Worm (Caenorhabditis elegans): ENCODE measurements around the gene srgp-1.

Gene srgp-1

ce11 chrIV:11523685-11524084, 46.6 kb upstream of the srgp-1 start:
- TF ChIP-seq unc-39 (tag; optimal IDR thresholded peaks at IDR 0.05) (no peak), drap-1 (GFP tag; optimal IDR thresholded peaks at IDR 0.05) (no peak), ceh-43 (GFP tag; optimal IDR thresholded peaks at IDR 0.05) (no peak)

ce11 chrIV:11524241-11524692, 46.0 kb upstream of the srgp-1 start, which contains the start of gene mep-1:
Gene mep-1 (plus strand): TSS chrIV:11524642.
- TF ChIP-seq ceh-43 (GFP tag; optimal IDR thresholded peaks at IDR 0.05) = no peak
- no peak for TF ChIP-seq mab-5 (tag; optimal IDR thresholded peaks at IDR 0.05)
- peak; percentile 26 for TF ChIP-seq sptf-1 (tag; optimal IDR thresholded peaks at IDR 0.05)
- TF ChIP-seq nhr-2 (tag; optimal IDR thresholded peaks at IDR 0.05) = no peak
- no peak for TF ChIP-seq nhr-76 (tag; optimal IDR thresholded peaks at IDR 0.05)
- no peak for TF ChIP-seq nhr-12 (tag; optimal IDR thresholded peaks at IDR 0.05)
- no peak for TF ChIP-seq ceh-83 (GFP tag; optimal IDR thresholded peaks at IDR 0.05)
- peak; percentile 17 for TF ChIP-seq ces-1 (GFP tag; optimal IDR thresholded peaks at IDR 0.05)
- peak; percentile 68 for TF ChIP-seq pha-4 (tag; optimal IDR thresholded peaks at IDR 0.05)
- TF ChIP-seq lin-13 (tag; optimal IDR thresholded peaks at IDR 0.05) = peak; percentile 13
- peak; percentile 34 for TF ChIP-seq ztf-11 (tag; optimal IDR thresholded peaks at IDR 0.05)
- TF ChIP-seq elt-3 (tag; optimal IDR thresholded peaks at IDR 0.05) = no peak
- no peak for TF ChIP-seq flh-1 (GFP tag; optimal IDR thresholded peaks at IDR 0.05)
- TF ChIP-seq unc-62 (GFP tag; optimal IDR thresholded peaks at IDR 0.05) = peak; percentile 32
- no peak for TF ChIP-seq lin-32 (GFP tag; optimal IDR thresholded peaks at IDR 0.05)
- TF ChIP-seq blmp-1 (tag; optimal IDR thresholded peaks at IDR 0.05) = no peak
- TF ChIP-seq ham-2 (GFP tag; optimal IDR thresholded peaks at IDR 0.05) = no peak
- peak; percentile 78 for TF ChIP-seq cnd-1 (tag; optimal IDR thresholded peaks at IDR 0.05)
- TF ChIP-seq zip-8 (tag; optimal IDR thresholded peaks at IDR 0.05) = no peak
- no peak for TF ChIP-seq unc-39 (tag; optimal IDR thresholded peaks at IDR 0.05)
- no peak for TF ChIP-seq elt-1 (tag; optimal IDR thresholded peaks at IDR 0.05; ENCODE audit: borderline replicate concordance, insufficient read depth)
- TF ChIP-seq snpc-4 (tag; optimal IDR thresholded peaks at IDR 0.05) = no peak
- TF ChIP-seq lsy-2 (tag; optimal IDR thresholded peaks at IDR 0.05) = peak; percentile 59
- TF ChIP-seq tbx-8 (GFP tag; optimal IDR thresholded peaks at IDR 0.05) = no peak
- TF ChIP-seq unc-120 (tag; optimal IDR thresholded peaks at IDR 0.05; ENCODE audit: poor library complexity, severe bottlenecking) = peak; percentile 71
- peak; percentile 60 for TF ChIP-seq ceh-39 (tag; optimal IDR thresholded peaks at IDR 0.05)
- no peak for TF ChIP-seq nhr-28 (tag; optimal IDR thresholded peaks at IDR 0.05)
- TF ChIP-seq mls-2 (tag; optimal IDR thresholded peaks at IDR 0.05) = no peak
- TF ChIP-seq M03D4.4 (tag; optimal IDR thresholded peaks at IDR 0.05) = no peak
- TF ChIP-seq bed-3 (GFP tag; optimal IDR thresholded peaks at IDR 0.05) = no peak
- peak; percentile 18 for TF ChIP-seq hlh-1 (tag; optimal IDR thresholded peaks at IDR 0.05)
- TF ChIP-seq mep-1 (tag; optimal IDR thresholded peaks at IDR 0.05) = no peak

DNA sequence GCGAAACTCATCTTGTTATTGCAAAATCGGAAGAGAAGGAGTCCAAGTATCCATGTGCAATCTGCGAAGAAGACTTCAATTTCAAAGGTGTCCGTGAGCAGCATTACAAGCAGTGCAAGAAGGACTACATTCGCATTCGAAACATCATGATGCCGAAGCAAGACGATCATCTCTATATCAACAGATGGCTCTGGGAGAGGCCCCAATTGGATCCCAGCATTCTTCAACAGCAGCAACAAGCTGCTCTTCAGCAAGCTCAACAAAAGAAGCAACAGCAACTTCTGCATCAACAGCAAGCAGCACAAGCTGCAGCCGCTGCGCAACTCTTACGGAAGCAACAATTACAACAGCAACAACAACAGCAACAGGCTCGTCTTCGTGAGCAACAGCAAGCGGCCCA, 44.1 kb upstream of the srgp-1 start:
- no peak for TF ChIP-seq bed-3 (GFP tag; optimal IDR thresholded peaks at IDR 0.05)
- no peak for TF ChIP-seq zip-8 (tag; optimal IDR thresholded peaks at IDR 0.05)
- TF ChIP-seq sptf-1 (tag; optimal IDR thresholded peaks at IDR 0.05) = no peak
- no peak for TF ChIP-seq pha-4 (tag; optimal IDR thresholded peaks at IDR 0.05)
- no peak for TF ChIP-seq ham-2 (GFP tag; optimal IDR thresholded peaks at IDR 0.05)
- no peak for TF ChIP-seq nhr-2 (tag; optimal IDR thresholded peaks at IDR 0.05)
- no peak for TF ChIP-seq blmp-1 (tag; optimal IDR thresholded peaks at IDR 0.05)
- TF ChIP-seq ceh-83 (GFP tag; optimal IDR thresholded peaks at IDR 0.05) = no peak
- no peak for TF ChIP-seq drap-1 (GFP tag; optimal IDR thresholded peaks at IDR 0.05)
- no peak for TF ChIP-seq lsy-2 (tag; optimal IDR thresholded peaks at IDR 0.05)
- TF ChIP-seq nhr-76 (tag; optimal IDR thresholded peaks at IDR 0.05) = no peak
- TF ChIP-seq unc-39 (tag; optimal IDR thresholded peaks at IDR 0.05) = no peak
- no peak for TF ChIP-seq elt-1 (tag; optimal IDR thresholded peaks at IDR 0.05; ENCODE audit: borderline replicate concordance, insufficient read depth)
- no peak for TF ChIP-seq unc-62 (GFP tag; optimal IDR thresholded peaks at IDR 0.05)
- TF ChIP-seq mab-5 (tag; optimal IDR thresholded peaks at IDR 0.05) = no peak
- no peak for TF ChIP-seq nhr-237 (tag; optimal IDR thresholded peaks at IDR 0.05)
- TF ChIP-seq mls-2 (tag; optimal IDR thresholded peaks at IDR 0.05) = no peak
- no peak for TF ChIP-seq M03D4.4 (tag; optimal IDR thresholded peaks at IDR 0.05)
- TF ChIP-seq nhr-12 (tag; optimal IDR thresholded peaks at IDR 0.05) = no peak
- no peak for TF ChIP-seq flh-1 (GFP tag; optimal IDR thresholded peaks at IDR 0.05)

DNA sequence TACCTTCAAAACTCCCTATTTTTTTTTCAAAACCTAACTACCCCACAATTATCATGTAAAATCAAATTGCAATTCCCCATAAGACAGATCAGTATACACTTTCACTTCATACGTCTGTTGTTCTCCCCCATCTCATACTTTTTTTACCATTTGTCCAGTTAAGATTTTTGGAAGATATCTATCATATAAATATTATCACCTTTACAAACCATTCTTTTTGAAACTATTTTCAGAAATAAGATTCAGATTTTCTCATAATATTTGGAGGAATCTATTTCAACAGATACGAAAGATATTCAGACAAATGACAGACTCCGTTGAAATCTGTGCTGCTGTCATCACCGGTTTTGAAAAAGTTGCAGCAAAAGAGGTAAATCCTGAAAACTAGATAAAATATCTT, 42.5 kb upstream of the srgp-1 start, which contains the start of gene M04B2.2:
Gene M04B2.2 (plus strand): TSS at position 301 of the 400 bp plus-strand sequence.
- TF ChIP-seq pha-4 (tag; optimal IDR thresholded peaks at IDR 0.05) = no peak
- TF ChIP-seq mep-1 (tag; optimal IDR thresholded peaks at IDR 0.05) = no peak
- TF ChIP-seq hlh-1 (tag; optimal IDR thresholded peaks at IDR 0.05) = no peak
- TF ChIP-seq nhr-12 (tag; optimal IDR thresholded peaks at IDR 0.05) = no peak
- TF ChIP-seq bed-3 (GFP tag; optimal IDR thresholded peaks at IDR 0.05) = no peak
